In genomic region chrX:17875695-17876094, dm6 we compare ENCODE assay signal across 3 fruit fly cellular contexts.
A peak's percentile ranks its signal among the peaks of the same experiment; 100 is the strongest.
TF ChIP-seq lines count a peak whose summit lies in the region.

No protein-coding gene starts in this region.

- TF ChIP-seq CTCF in whole organism, embryonic (GFP tag; optimal IDR thresholded peaks at IDR 0.05; lab: Kevin White, UChicago), result no peak

TF ChIP-seq in whole organism, embryonic, 481 proteins besides CTCF, POLR2A, EP300 and RAD21:
- TF ChIP-seq bowl (GFP tag; IDR thresholded peaks at IDR 0.05; lab: Robert Waterston, UW) (no peak), sens (GFP tag; lab: Kevin White, UChicago) (peak; percentile 52), CrebB (tag; optimal IDR thresholded peaks at IDR 0.05; lab: Kevin White, UChicago) (no peak), CG11695 (GFP tag; IDR thresholded peaks at IDR 0.05; lab: Robert Waterston, UW) (0 out of 3 replicates have a peak, but pooled peaks have one; percentile 15), danr (GFP tag; IDR thresholded peaks at IDR 0.05; lab: Robert Waterston, UW) (no peak), C15 (GFP tag; IDR thresholded peaks at IDR 0.05; lab: Robert Waterston, UW) (no peak)

TF ChIP-seq in whole organism, prepupa, 60 proteins besides CTCF, POLR2A, EP300 and RAD21:
- TF ChIP-seq svp (GFP tag; lab: Kevin White, UChicago), result peak; percentile 58
- TF ChIP-seq CG8632 (GFP tag; optimal IDR thresholded peaks at IDR 0.05; lab: Kevin White, UChicago), result no peak
- no peak for TF ChIP-seq Gug (GFP tag; IDR thresholded peaks at IDR 0.05; lab: Robert Waterston, UW)
- no peak for TF ChIP-seq CG4318 (GFP tag; optimal IDR thresholded peaks at IDR 0.05; lab: Kevin White, UChicago)
- TF ChIP-seq CG11294 (GFP tag; IDR thresholded peaks at IDR 0.05; lab: Robert Waterston, UW), result no peak
- TF ChIP-seq Met (GFP tag; optimal IDR thresholded peaks at IDR 0.05; lab: Kevin White, UChicago), result peak; percentile 32
- no peak for TF ChIP-seq acj6 (GFP tag; optimal IDR thresholded peaks at IDR 0.05; lab: Kevin White, UChicago)
- TF ChIP-seq CG3919 (GFP tag; optimal IDR thresholded peaks at IDR 0.05; lab: Kevin White, UChicago), result no peak
- peak; percentile 15 for TF ChIP-seq Sox14 (GFP tag; optimal IDR thresholded peaks at IDR 0.05; lab: Kevin White, UChicago)
- no peak for TF ChIP-seq CG1621 (tag; optimal IDR thresholded peaks at IDR 0.05; lab: Kevin White, UChicago)
- peak; percentile 64 for TF ChIP-seq Eip93F (GFP tag; optimal IDR thresholded peaks at IDR 0.05; lab: Kevin White, UChicago)
- TF ChIP-seq Smox (GFP tag; optimal IDR thresholded peaks at IDR 0.05; lab: Kevin White, UChicago), result peak; percentile 33
- peak; percentile 41 for TF ChIP-seq Eip78C (GFP tag; lab: Kevin White, UChicago)
- no peak for TF ChIP-seq fkh (GFP tag; optimal IDR thresholded peaks at IDR 0.05; lab: Kevin White, UChicago)
- no peak for TF ChIP-seq eg (GFP tag; IDR thresholded peaks at IDR 0.05; lab: Robert Waterston, UW)
- TF ChIP-seq CG32006 (GFP tag; optimal IDR thresholded peaks at IDR 0.05; lab: Kevin White, UChicago), result no peak
- no peak for TF ChIP-seq fd85E (GFP tag; optimal IDR thresholded peaks at IDR 0.05; lab: Kevin White, UChicago)

TF ChIP-seq in whole organism, wandering third instar larva, 38 proteins besides CTCF, POLR2A, EP300 and RAD21:
- TF ChIP-seq Rel (GFP tag; optimal IDR thresholded peaks at IDR 0.05; lab: Kevin White, UChicago) (no peak), Rel (tag; optimal IDR thresholded peaks at IDR 0.05; lab: Kevin White, UChicago) (peak; percentile 1), jim (GFP tag; optimal IDR thresholded peaks at IDR 0.05; lab: Kevin White, UChicago) (no peak)
